Worm (Caenorhabditis elegans): ENCODE measurements around the gene F08B12.11.
A peak's percentile ranks its signal among the peaks of the same experiment; 100 is the strongest.

F08B12.11 gene

ce11 chrX:11384534-11385441, at the start of gene F08B12.11, which contains the start of gene prmn-1:
F08B12.11 (plus strand) TSS chrX:11385054.
prmn-1 (plus strand) TSS chrX:11385084.
- TF ChIP-seq unc-39 (tag; optimal IDR thresholded peaks at IDR 0.05) (no peak), ham-2 (GFP tag; optimal IDR thresholded peaks at IDR 0.05) (peak; percentile 83), cnd-1 (tag; optimal IDR thresholded peaks at IDR 0.05) (peak; percentile 53), M03D4.4 (tag; optimal IDR thresholded peaks at IDR 0.05) (no peak), ceh-83 (GFP tag; optimal IDR thresholded peaks at IDR 0.05) (no peak), lin-32 (GFP tag; optimal IDR thresholded peaks at IDR 0.05) (no peak), nhr-12 (tag; optimal IDR thresholded peaks at IDR 0.05) (no peak), ces-1 (GFP tag; optimal IDR thresholded peaks at IDR 0.05) (peak; percentile 46), pha-4 (tag; optimal IDR thresholded peaks at IDR 0.05) (no peak), mep-1 (tag; optimal IDR thresholded peaks at IDR 0.05) (peak; percentile 24), bed-3 (GFP tag; optimal IDR thresholded peaks at IDR 0.05) (no peak), unc-120 (tag; optimal IDR thresholded peaks at IDR 0.05; ENCODE audit: poor library complexity, severe bottlenecking) (no peak), unc-62 (GFP tag; optimal IDR thresholded peaks at IDR 0.05) (no peak), blmp-1 (tag; optimal IDR thresholded peaks at IDR 0.05) (no peak), nhr-76 (tag; optimal IDR thresholded peaks at IDR 0.05) (no peak), elt-3 (tag; optimal IDR thresholded peaks at IDR 0.05) (no peak), mab-5 (tag; optimal IDR thresholded peaks at IDR 0.05) (no peak), drap-1 (GFP tag; optimal IDR thresholded peaks at IDR 0.05) (no peak), flh-1 (GFP tag; optimal IDR thresholded peaks at IDR 0.05) (no peak), tbx-8 (GFP tag; optimal IDR thresholded peaks at IDR 0.05) (no peak), lin-13 (tag; optimal IDR thresholded peaks at IDR 0.05) (no peak), nhr-2 (tag; optimal IDR thresholded peaks at IDR 0.05) (no peak), lsy-2 (tag; optimal IDR thresholded peaks at IDR 0.05) (no peak), ztf-11 (tag; optimal IDR thresholded peaks at IDR 0.05) (no peak), ceh-39 (tag; optimal IDR thresholded peaks at IDR 0.05) (no peak), zip-8 (tag; optimal IDR thresholded peaks at IDR 0.05) (no peak)

ce11 chrX:11337095-11337494, 47.8 kb upstream of the F08B12.11 start:
- TF ChIP-seq snpc-4 (tag; optimal IDR thresholded peaks at IDR 0.05) (no peak), tbx-8 (GFP tag; optimal IDR thresholded peaks at IDR 0.05) (no peak), lsy-2 (tag; optimal IDR thresholded peaks at IDR 0.05) (no peak), elt-3 (tag; optimal IDR thresholded peaks at IDR 0.05) (no peak), nhr-28 (tag; optimal IDR thresholded peaks at IDR 0.05) (no peak), unc-39 (tag; optimal IDR thresholded peaks at IDR 0.05) (no peak), elt-1 (tag; optimal IDR thresholded peaks at IDR 0.05; ENCODE audit: borderline replicate concordance, insufficient read depth) (no peak), unc-62 (GFP tag; optimal IDR thresholded peaks at IDR 0.05) (no peak), nhr-12 (tag; optimal IDR thresholded peaks at IDR 0.05) (no peak), mab-5 (tag; optimal IDR thresholded peaks at IDR 0.05) (no peak), bed-3 (GFP tag; optimal IDR thresholded peaks at IDR 0.05) (no peak), sem-2 (GFP tag; optimal IDR thresholded peaks at IDR 0.05) (no peak), cnd-1 (tag; optimal IDR thresholded peaks at IDR 0.05) (no peak), flh-1 (GFP tag; optimal IDR thresholded peaks at IDR 0.05) (no peak), mls-2 (tag; optimal IDR thresholded peaks at IDR 0.05) (no peak), blmp-1 (tag; optimal IDR thresholded peaks at IDR 0.05) (no peak), mep-1 (tag; optimal IDR thresholded peaks at IDR 0.05) (no peak), zip-8 (tag; optimal IDR thresholded peaks at IDR 0.05) (no peak), unc-120 (tag; optimal IDR thresholded peaks at IDR 0.05; ENCODE audit: poor library complexity, severe bottlenecking) (no peak), ceh-39 (tag; optimal IDR thresholded peaks at IDR 0.05) (no peak)

ce11 chrX:11337783-11338182, 47.1 kb upstream of the F08B12.11 start, which contains the start of gene gcy-9:
gcy-9 (minus strand) TSS chrX:11337883.
- TF ChIP-seq ceh-39 (tag; optimal IDR thresholded peaks at IDR 0.05) (no peak), unc-62 (GFP tag; optimal IDR thresholded peaks at IDR 0.05) (no peak), blmp-1 (tag; optimal IDR thresholded peaks at IDR 0.05) (no peak), ztf-11 (tag; optimal IDR thresholded peaks at IDR 0.05) (no peak), nhr-12 (tag; optimal IDR thresholded peaks at IDR 0.05) (no peak), ceh-83 (GFP tag; optimal IDR thresholded peaks at IDR 0.05) (no peak), ham-2 (GFP tag; optimal IDR thresholded peaks at IDR 0.05) (no peak), bed-3 (GFP tag; optimal IDR thresholded peaks at IDR 0.05) (no peak), ces-1 (GFP tag; optimal IDR thresholded peaks at IDR 0.05) (no peak), tbx-8 (GFP tag; optimal IDR thresholded peaks at IDR 0.05) (no peak), lin-32 (GFP tag; optimal IDR thresholded peaks at IDR 0.05) (no peak), nhr-76 (tag; optimal IDR thresholded peaks at IDR 0.05) (no peak), mep-1 (tag; optimal IDR thresholded peaks at IDR 0.05) (no peak), drap-1 (GFP tag; optimal IDR thresholded peaks at IDR 0.05) (no peak), hlh-1 (tag; optimal IDR thresholded peaks at IDR 0.05) (no peak), zip-8 (tag; optimal IDR thresholded peaks at IDR 0.05) (no peak), unc-39 (tag; optimal IDR thresholded peaks at IDR 0.05) (no peak), mab-5 (tag; optimal IDR thresholded peaks at IDR 0.05) (no peak), mls-2 (tag; optimal IDR thresholded peaks at IDR 0.05) (no peak)
